Fruit fly (Drosophila melanogaster) whole organism, wandering third instar larva: Measurements from ENCODE around the gene Tsp3A.

Experiments
- Abd-B ChIP-seq: fragments of >200 bp; optimal IDR thresholded peaks from 2 replicates; lab custom pipeline; 2017; ENCODE audit warnings: missing biosample characterization, missing genetic modification characterization
- CrebA ChIP-seq: fragments of 200-800 bp; sonication (Bioruptor generic); optimal IDR thresholded peaks from 2 replicates; lab custom pipeline; 2016; ENCODE audit warnings: missing biosample characterization, mild to moderate bottlenecking, missing genetic modification characterization, borderline replicate concordance
- Dfd ChIP-seq: fragments of >200 bp; optimal IDR thresholded peaks from 2 replicates; lab custom pipeline; 2017; ENCODE audit warnings: missing biosample characterization, missing genetic modification characterization
- N ChIP-seq: fragments of >200 bp; optimal IDR thresholded peaks from 2 replicates; lab custom pipeline; 2018; ENCODE audit warnings: missing biosample characterization, missing external identifiers, missing genetic modification characterization
- OdsH ChIP-seq: fragments of 200-800 bp; sonication (Bioruptor generic); optimal IDR thresholded peaks from 2 replicates; lab custom pipeline; 2016; ENCODE audit warnings: missing biosample characterization, mild to moderate bottlenecking, missing genetic modification characterization
- Vsx2 ChIP-seq: fragments of 200-300, 225-300 bp; sonication (Bioruptor generic); optimal IDR thresholded peaks from 2 replicates; lab custom pipeline; 2018; ENCODE audit warnings: missing biosample characterization, missing genetic modification characterization; ENCODE audit not compliant: partially characterized antibody
- br ChIP-seq: fragments of 200-800 bp; sonication (Bioruptor generic); optimal IDR thresholded peaks from 2 replicates; lab custom pipeline; 2016; ENCODE audit warnings: missing biosample characterization, missing genetic modification characterization
- dl ChIP-seq, 2 experiments: fragments of 175-275, 200-275 bp in 1 of 2; fragments of 200-275 bp in 1 of 2; sonication (Bioruptor generic); optimal IDR thresholded peaks; lab custom pipeline; 2018; ENCODE audit warnings: mild to moderate bottlenecking in 2 of 2, missing biosample characterization in 2 of 2, missing genetic modification characterization in 2 of 2, moderate library complexity in 2 of 2; ENCODE audit not compliant: partially characterized antibody in 2 of 2, insufficient read depth in 1 of 2
- dsf ChIP-seq: sonication (Bioruptor generic); optimal IDR thresholded peaks from 2 replicates; lab custom pipeline; 2016; ENCODE audit warnings: missing biosample characterization, missing genetic modification characterization, borderline replicate concordance
- h ChIP-seq: fragments of 200-800 bp; sonication (Bioruptor generic); optimal IDR thresholded peaks from 3 replicates; lab custom pipeline; 2016; ENCODE audit warnings: missing biosample characterization, mild to moderate bottlenecking, missing genetic modification characterization
- pan ChIP-seq: fragments of >200 bp; optimal IDR thresholded peaks from 2 replicates; lab custom pipeline; 2017
- psq ChIP-seq: fragments of 200-800 bp; sonication (Bioruptor generic); optimal IDR thresholded peaks from 3 replicates; lab custom pipeline; 2017; ENCODE audit warnings: missing biosample characterization, mild to moderate bottlenecking, missing genetic modification characterization, moderate library complexity
- rgr ChIP-seq: fragments of 200-800 bp; sonication (Bioruptor generic); optimal IDR thresholded peaks from 3 replicates; lab custom pipeline; 2016; ENCODE audit warnings: missing biosample characterization, mild to moderate bottlenecking, missing genetic modification characterization
- usp ChIP-seq: fragments of >200 bp; optimal IDR thresholded peaks from 2 replicates; lab custom pipeline; 2017; ENCODE audit warnings: missing biosample characterization, missing genetic modification characterization

DNA sequence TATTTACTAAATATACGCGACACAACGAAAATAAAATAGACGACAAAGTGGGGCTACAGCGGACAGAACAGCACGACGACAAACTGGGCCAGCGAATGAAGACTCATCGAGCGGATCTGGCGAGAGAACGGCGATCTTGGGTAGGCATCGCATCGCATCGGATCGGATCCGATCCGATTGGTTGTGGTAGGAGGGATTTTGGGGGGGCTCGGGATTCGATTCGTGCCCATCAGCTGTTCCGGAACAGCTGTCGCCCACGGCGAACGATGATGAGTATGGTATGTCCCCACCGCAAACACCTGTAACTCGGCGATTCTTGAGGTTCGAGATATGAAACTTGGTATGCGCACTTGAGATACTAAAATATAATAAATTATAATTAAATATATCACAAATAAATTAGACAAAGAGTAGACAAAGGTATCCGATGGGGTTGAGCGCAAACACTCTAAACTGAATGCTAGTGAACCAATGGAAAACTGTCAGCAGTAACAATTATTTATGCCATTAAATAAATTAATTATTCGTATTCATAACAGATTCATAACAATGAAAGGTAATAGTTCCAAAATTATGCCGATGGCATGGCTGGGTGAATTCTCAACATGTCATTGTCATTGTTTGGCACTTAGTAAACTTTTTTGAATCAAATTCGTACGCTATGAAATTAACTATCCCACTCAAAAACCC is 39.1 kb downstream of the Tsp3A start, which contains the start of the genes Vha36-3 and AANATL7:
- TF ChIP-seq h (GFP tag; lab: Kevin White, UChicago) (no peak), br (GFP tag; lab: Kevin White, UChicago) (no peak), Vsx2 (GFP tag; lab: Kevin White, UChicago) (no peak), pan (lab: Kevin White, UChicago) (no peak), usp (GFP tag; lab: Kevin White, UChicago) (no peak), OdsH (no peak), Abd-B (GFP tag; lab: Kevin White, UChicago) (no peak), dl (GFP tag; optimal IDR thresholded peaks at IDR 0.05; lab: Kevin White, UChicago; ENCODE audit: insufficient read depth in 1 of 2, partially characterized antibody in 2 of 2) (no peak), dsf (GFP tag; lab: Kevin White, UChicago) (no peak), CrebA (no peak), N (GFP tag; lab: Kevin White, UChicago) (no peak), rgr (GFP tag; lab: Kevin White, UChicago) (no peak), Dfd (GFP tag; lab: Kevin White, UChicago) (no peak), psq (GFP tag; lab: Kevin White, UChicago) (no peak)
